Worm (Caenorhabditis elegans): ENCODE measurements around the gene F09F9.3.

DNA sequence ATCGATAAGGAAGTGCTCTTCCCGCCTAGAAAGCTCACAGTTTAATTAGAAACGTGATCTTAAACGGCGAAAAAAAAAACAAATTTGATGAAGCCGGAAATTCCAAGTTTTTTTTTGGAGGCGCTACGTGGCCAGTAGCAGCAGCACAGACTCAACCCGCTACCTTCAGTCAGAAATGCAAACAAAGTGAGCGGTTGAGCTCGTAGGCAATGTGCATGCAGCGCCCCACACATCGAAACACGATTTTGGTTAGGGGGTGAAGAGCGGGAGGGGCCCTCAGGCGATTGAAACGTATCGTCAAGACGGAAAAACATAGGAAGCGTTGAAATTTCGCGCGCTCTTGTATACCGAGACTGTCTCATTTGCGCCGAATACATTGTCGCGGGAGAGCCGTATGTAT, 30.4 kb upstream of the F09F9.3 start:
- no peak for TF ChIP-seq pqm-1 (tag; optimal IDR thresholded peaks at IDR 0.05)
- no peak for TF ChIP-seq nhr-102 (tag; optimal IDR thresholded peaks at IDR 0.05)
- TF ChIP-seq pha-4 (GFP tag; IDR thresholded peaks at IDR 0.05), result no peak
- TF ChIP-seq pha-4 (tag; optimal IDR thresholded peaks at IDR 0.05), result no peak
- TF ChIP-seq ama-1 (optimal IDR thresholded peaks at IDR 0.05), result no peak
- peak; percentile 25 for TF ChIP-seq nhr-28 (tag; optimal IDR thresholded peaks at IDR 0.05)
- no peak for TF ChIP-seq mep-1 (tag; optimal IDR thresholded peaks at IDR 0.05)
- TF ChIP-seq lin-29 (GFP tag; IDR thresholded peaks at IDR 0.05), result no peak
- no peak for TF ChIP-seq snpc-4 (tag; optimal IDR thresholded peaks at IDR 0.05)
- no peak for TF ChIP-seq mdt-29 (GFP tag; IDR thresholded peaks at IDR 0.05)
- no peak for TF ChIP-seq nhr-11 (tag; optimal IDR thresholded peaks at IDR 0.05)
- no peak for TF ChIP-seq ceh-44 (GFP tag; IDR thresholded peaks at IDR 0.05)

Data from whole organism, L4 larva.